Worm (Caenorhabditis elegans): Measurements from ENCODE around the gene pals-26.

DNA sequence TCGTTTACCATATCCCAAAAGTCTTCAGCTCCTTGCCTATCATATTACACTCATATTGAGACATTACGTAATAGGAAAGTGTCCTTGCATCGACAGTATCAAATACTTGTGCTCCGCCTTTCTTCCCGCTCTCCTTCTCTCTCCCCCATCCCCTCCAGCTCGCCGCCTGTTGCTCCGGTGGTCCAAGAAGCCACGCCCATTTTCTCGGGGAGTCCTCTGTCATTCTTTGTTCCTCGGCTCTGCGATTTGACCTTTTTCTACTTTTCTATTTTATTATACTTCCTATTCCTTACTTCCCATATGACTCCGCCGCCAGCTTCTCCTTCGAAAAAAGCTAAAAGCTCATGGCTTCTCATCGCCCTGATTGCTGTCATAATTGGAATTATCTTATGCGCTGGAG lies 18.6 kb upstream of the pals-26 start, which contains the start of gene mnp-1:
- TF ChIP-seq nhr-67 (tag; optimal IDR thresholded peaks at IDR 0.05) (no peak), elt-1 (tag; optimal IDR thresholded peaks at IDR 0.05) (no peak), ztf-4 (tag; optimal IDR thresholded peaks at IDR 0.05) (no peak), snpc-4 (tag; optimal IDR thresholded peaks at IDR 0.05) (no peak), lin-39 (tag; optimal IDR thresholded peaks at IDR 0.05) (no peak), egl-5 (tag; optimal IDR thresholded peaks at IDR 0.05) (no peak), skn-1 (tag; optimal IDR thresholded peaks at IDR 0.05) (no peak), nhr-77 (tag; optimal IDR thresholded peaks at IDR 0.05) (no peak), nhr-76 (tag; optimal IDR thresholded peaks at IDR 0.05) (no peak), nhr-237 (tag; optimal IDR thresholded peaks at IDR 0.05) (no peak), pha-4 (tag; optimal IDR thresholded peaks at IDR 0.05) (no peak), pqm-1 (tag; optimal IDR thresholded peaks at IDR 0.05) (no peak), nhr-12 (tag; optimal IDR thresholded peaks at IDR 0.05) (no peak)

All from whole organism, L3 larva.